Worm (Caenorhabditis elegans): ENCODE data around the gene str-66.

ce11 chrV:3145241-3145640 is 41.2 kb upstream of the str-66 start:
- TF ChIP-seq mxl-1 (tag; optimal IDR thresholded peaks at IDR 0.05) (no peak), ztf-25 (GFP tag; IDR thresholded peaks at IDR 0.05) (no peak), atf-7 (tag; optimal IDR thresholded peaks at IDR 0.05) (no peak), F10E7.11 (tag; optimal IDR thresholded peaks at IDR 0.05) (no peak), efl-1 (GFP tag; optimal IDR thresholded peaks at IDR 0.05) (no peak), B0035.1 (tag; optimal IDR thresholded peaks at IDR 0.05) (no peak)

Data from whole organism, young adult.